Worm (Caenorhabditis elegans) whole organism, midembryonic: ENCODE measurements around the gene mbr-1.

ENCODE experiments used
- T22C8.4 ChIP-seq: fragments of 200-800 bp; sonication (Bioruptor generic); IDR thresholded peaks from 2 replicates; pipeline ENCODE4 v1.3.6; 2022; ENCODE audit warnings: missing genetic modification characterization, missing compliant biosample characterization
- flt-1 ChIP-seq: fragments of 200-800 bp; sonication (Bioruptor generic); IDR thresholded peaks from 2 replicates; pipeline ENCODE4 v1.3.6; 2022; ENCODE audit warnings: missing genetic modification characterization, missing compliant biosample characterization
- klf-2 ChIP-seq: fragments of 200-800 bp; sonication (Bioruptor generic); conservative IDR thresholded peaks from 2 replicates; pipeline ENCODE4 v1.3.6; 2022; ENCODE audit warnings: missing genetic modification reagents, missing genetic modification characterization, missing compliant biosample characterization
- ztf-23 ChIP-seq: fragments of 200-800 bp; sonication (Bioruptor generic); IDR thresholded peaks from 2 replicates; pipeline ENCODE4 v1.3.6; 2022; ENCODE audit warnings: missing genetic modification reagents, missing genetic modification characterization, missing compliant biosample characterization

DNA sequence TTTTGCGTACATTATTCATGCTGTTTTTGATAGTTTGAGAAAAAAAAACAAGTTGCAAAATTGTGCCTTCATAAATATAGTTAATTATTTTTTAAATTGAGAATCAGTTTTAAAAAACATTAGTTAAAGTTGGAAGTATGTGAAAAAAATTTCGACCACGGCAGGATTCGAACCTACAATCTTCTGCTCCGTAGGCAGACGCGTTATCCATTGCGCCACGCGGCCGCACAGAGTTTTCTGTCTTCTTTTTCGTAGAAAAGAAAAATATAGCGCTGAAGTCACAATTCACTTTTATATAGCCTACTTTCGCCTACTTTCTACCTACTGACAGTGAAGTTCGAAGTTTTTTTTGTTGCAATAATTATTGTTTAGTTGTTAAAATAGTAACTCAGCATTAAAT lies 10.0 kb upstream of the mbr-1 start:
- TF ChIP-seq flt-1 (no peak), T22C8.4 (no peak), klf-2 (GFP tag; lab: Robert Waterston, UW) (no peak), ztf-23 (no peak)
